Fruit fly (Drosophila melanogaster): Measurements from ENCODE around the gene Iru.
A peak's percentile ranks its signal among the peaks of the same experiment; 100 is the strongest.

Iru gene

DNA sequence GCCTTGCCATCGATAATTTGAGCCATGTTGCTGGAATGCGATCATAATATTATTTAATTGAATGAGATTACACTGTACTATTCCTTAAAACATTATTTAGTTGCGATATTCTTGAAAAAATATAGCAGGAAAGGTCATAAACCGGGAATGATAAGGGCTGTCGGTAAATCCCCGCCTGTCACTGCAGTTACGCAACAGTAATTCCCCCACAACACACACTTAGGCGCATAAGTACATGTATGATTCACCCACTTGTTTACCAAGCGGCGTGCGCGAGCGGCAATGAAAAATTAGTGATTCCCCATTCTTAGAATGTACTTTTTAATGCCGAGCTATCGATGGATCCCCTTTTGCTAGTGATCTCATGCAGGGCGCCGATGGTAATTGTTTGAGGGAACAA, 37.4 kb downstream of the Iru start:
- TF ChIP-seq rgr (GFP tag; optimal IDR thresholded peaks at IDR 0.05) (no peak), h (GFP tag; optimal IDR thresholded peaks at IDR 0.05) (peak; percentile 52)

DNA sequence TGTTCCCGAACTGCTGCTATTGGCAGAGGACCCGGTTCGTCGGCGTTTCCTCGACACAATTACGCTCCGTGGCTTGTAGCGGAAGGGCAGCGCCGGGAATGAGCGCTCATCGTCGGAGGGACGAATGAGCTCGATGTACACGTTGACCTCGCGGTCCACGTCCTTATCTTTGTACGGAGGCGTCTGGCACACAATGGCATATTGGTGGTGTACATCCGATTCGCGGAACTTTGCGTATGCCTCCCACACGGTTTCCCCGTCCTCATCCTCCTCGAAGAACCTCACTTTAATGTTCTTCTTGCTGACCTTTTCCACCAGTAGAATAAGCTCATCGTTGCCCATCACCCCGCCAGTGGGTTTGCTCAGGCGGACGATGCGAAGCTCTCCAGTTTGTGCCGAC, 39.5 kb downstream of the Iru start:
- TF ChIP-seq Sp1 (GFP tag; optimal IDR thresholded peaks at IDR 0.05): no peak
- no peak for TF ChIP-seq dl (GFP tag; optimal IDR thresholded peaks at IDR 0.05; ENCODE audit: insufficient read depth in 1 of 2, partially characterized antibody in 2 of 2)
- TF ChIP-seq CrebA (GFP tag; optimal IDR thresholded peaks at IDR 0.05; ENCODE audit: borderline replicate concordance): no peak
- TF ChIP-seq Dif (GFP tag; optimal IDR thresholded peaks at IDR 0.05; ENCODE audit: partially characterized antibody): no peak
- TF ChIP-seq ey (GFP tag; optimal IDR thresholded peaks at IDR 0.05): no peak

- no peak for TF ChIP-seq Abd-B (GFP tag; optimal IDR thresholded peaks at IDR 0.05)
- no peak for TF ChIP-seq sv (GFP tag; optimal IDR thresholded peaks at IDR 0.05)
- TF ChIP-seq Vsx2 (GFP tag; optimal IDR thresholded peaks at IDR 0.05; ENCODE audit: partially characterized antibody): no peak
- TF ChIP-seq CG9705 (GFP tag; optimal IDR thresholded peaks at IDR 0.05): no peak
- TF ChIP-seq CrebA (GFP tag; optimal IDR thresholded peaks at IDR 0.05; ENCODE audit: borderline replicate concordance): no peak
- no peak for TF ChIP-seq HLH106 (tag; optimal IDR thresholded peaks at IDR 0.05)
- TF ChIP-seq fru (GFP tag; optimal IDR thresholded peaks at IDR 0.05): no peak
- no peak for TF ChIP-seq usp (GFP tag; optimal IDR thresholded peaks at IDR 0.05)
- TF ChIP-seq Rel (GFP tag; optimal IDR thresholded peaks at IDR 0.05): no peak
- no peak for TF ChIP-seq Rel (tag; optimal IDR thresholded peaks at IDR 0.05)
- no peak for TF ChIP-seq jim (GFP tag; optimal IDR thresholded peaks at IDR 0.05)
- TF ChIP-seq sage (GFP tag; optimal IDR thresholded peaks at IDR 0.05): no peak
- no peak for TF ChIP-seq woc (GFP tag; optimal IDR thresholded peaks at IDR 0.05)
Observed at dm6 chr3R:9046954-9047353, 40.7 kb downstream of the Iru start.

DNA sequence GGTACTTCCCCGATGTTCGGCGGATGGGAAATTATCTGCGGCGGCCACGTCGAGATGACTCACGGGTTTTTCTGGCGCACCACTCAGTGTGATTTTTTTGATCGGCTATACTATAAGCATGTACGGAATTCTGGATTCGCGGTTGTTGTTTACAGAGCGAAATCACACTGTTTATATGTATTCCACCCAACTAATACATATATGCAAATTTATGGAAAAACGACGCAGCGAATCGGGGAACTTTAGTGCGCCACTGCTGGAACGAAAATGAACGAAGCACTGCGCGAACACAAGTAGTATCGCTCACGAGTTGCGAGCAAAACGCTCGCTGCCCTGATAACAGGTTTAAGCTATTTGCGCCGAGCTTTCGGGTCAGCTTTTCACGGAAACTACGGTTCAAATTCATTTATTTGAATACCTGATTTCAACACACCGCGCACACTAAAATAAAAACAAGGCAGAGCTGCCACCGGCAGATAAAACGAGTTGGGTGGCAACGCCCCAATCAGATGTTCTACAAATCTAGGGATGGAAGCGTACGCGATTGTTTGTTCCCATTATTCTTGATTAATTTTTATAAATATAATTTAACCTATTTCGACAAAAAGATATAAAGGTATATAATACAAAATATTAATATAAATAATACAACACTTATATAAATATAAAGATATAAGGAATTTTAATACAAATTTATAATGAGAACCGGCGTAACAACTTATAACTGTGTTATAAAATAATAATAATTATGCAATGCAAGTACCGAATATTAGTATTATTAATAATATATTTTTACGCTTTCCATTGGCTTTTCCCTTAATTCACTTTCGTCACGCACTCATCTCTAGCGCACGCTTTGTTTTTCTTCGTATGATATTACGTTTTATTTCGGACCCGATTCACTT, 41.6 kb downstream of the Iru start, which contains the start of gene Rel:
Gene Rel (minus strand): TSS at position 417 of the 905 bp plus-strand sequence.
- TF ChIP-seq Hr83 (GFP tag; optimal IDR thresholded peaks at IDR 0.05; ENCODE audit: poor library complexity, severe bottlenecking) (peak; percentile 27), Dfd (GFP tag; optimal IDR thresholded peaks at IDR 0.05) (no peak), tai (GFP tag; optimal IDR thresholded peaks at IDR 0.05) (no peak), h (GFP tag; optimal IDR thresholded peaks at IDR 0.05) (peak; percentile 80), Myc (optimal IDR thresholded peaks at IDR 0.05) (no peak), jim (GFP tag; optimal IDR thresholded peaks at IDR 0.05) (no peak), foxo (GFP tag; optimal IDR thresholded peaks at IDR 0.05) (peak; percentile 10 to 62), Abd-B (GFP tag; optimal IDR thresholded peaks at IDR 0.05) (no peak), ey (GFP tag; optimal IDR thresholded peaks at IDR 0.05) (peak; percentile 4), OdsH (GFP tag; optimal IDR thresholded peaks at IDR 0.05) (peak; percentile 59), rgr (GFP tag; optimal IDR thresholded peaks at IDR 0.05) (peak; percentile 52), Mio (GFP tag; optimal IDR thresholded peaks at IDR 0.05) (no peak), sage (GFP tag; optimal IDR thresholded peaks at IDR 0.05) (no peak), br (GFP tag; optimal IDR thresholded peaks at IDR 0.05) (peak; percentile 56), dmrt93B (GFP tag; optimal IDR thresholded peaks at IDR 0.05) (peak; percentile 58), sv (GFP tag; optimal IDR thresholded peaks at IDR 0.05) (peak; percentile 48), usp (GFP tag; optimal IDR thresholded peaks at IDR 0.05) (no peak), lola (GFP tag; optimal IDR thresholded peaks at IDR 0.05) (no peak), Vsx2 (GFP tag; optimal IDR thresholded peaks at IDR 0.05; ENCODE audit: partially characterized antibody) (no peak), dl (GFP tag; optimal IDR thresholded peaks at IDR 0.05; ENCODE audit: insufficient read depth in 1 of 2, partially characterized antibody in 2 of 2) (peak; percentile 14 to 71), pan (optimal IDR thresholded peaks at IDR 0.05) (no peak), dsf (GFP tag; optimal IDR thresholded peaks at IDR 0.05; ENCODE audit: borderline replicate concordance) (no peak), Jra (GFP tag; optimal IDR thresholded peaks at IDR 0.05) (peak; percentile 91), Sp1 (GFP tag; optimal IDR thresholded peaks at IDR 0.05) (peak; percentile 77), woc (GFP tag; optimal IDR thresholded peaks at IDR 0.05) (peak; percentile 54), brk (GFP tag; optimal IDR thresholded peaks at IDR 0.05) (peak; percentile 43), GATAd (GFP tag; optimal IDR thresholded peaks at IDR 0.05) (no peak), Rel (GFP tag; optimal IDR thresholded peaks at IDR 0.05) (no peak), Rel (tag; optimal IDR thresholded peaks at IDR 0.05) (no peak), fru (GFP tag; optimal IDR thresholded peaks at IDR 0.05) (peak; percentile 50), Hnf4 (GFP tag; optimal IDR thresholded peaks at IDR 0.05) (peak; percentile 58), HLH106 (tag; optimal IDR thresholded peaks at IDR 0.05) (peak; percentile 86), CrebA (GFP tag; optimal IDR thresholded peaks at IDR 0.05; ENCODE audit: borderline replicate concordance) (no peak), psq (GFP tag; optimal IDR thresholded peaks at IDR 0.05) (peak; percentile 66), CG32264 (GFP tag; optimal IDR thresholded peaks at IDR 0.05) (no peak), Dif (GFP tag; optimal IDR thresholded peaks at IDR 0.05; ENCODE audit: partially characterized antibody) (peak; percentile 75), Hr78 (GFP tag; optimal IDR thresholded peaks at IDR 0.05) (no peak), CG9705 (GFP tag; optimal IDR thresholded peaks at IDR 0.05) (peak; percentile 48), N (GFP tag; optimal IDR thresholded peaks at IDR 0.05) (no peak)

All from whole organism, wandering third instar larva.